Fruit fly (Drosophila melanogaster): ENCODE data around the gene Slu7.

Gene Slu7

DNA sequence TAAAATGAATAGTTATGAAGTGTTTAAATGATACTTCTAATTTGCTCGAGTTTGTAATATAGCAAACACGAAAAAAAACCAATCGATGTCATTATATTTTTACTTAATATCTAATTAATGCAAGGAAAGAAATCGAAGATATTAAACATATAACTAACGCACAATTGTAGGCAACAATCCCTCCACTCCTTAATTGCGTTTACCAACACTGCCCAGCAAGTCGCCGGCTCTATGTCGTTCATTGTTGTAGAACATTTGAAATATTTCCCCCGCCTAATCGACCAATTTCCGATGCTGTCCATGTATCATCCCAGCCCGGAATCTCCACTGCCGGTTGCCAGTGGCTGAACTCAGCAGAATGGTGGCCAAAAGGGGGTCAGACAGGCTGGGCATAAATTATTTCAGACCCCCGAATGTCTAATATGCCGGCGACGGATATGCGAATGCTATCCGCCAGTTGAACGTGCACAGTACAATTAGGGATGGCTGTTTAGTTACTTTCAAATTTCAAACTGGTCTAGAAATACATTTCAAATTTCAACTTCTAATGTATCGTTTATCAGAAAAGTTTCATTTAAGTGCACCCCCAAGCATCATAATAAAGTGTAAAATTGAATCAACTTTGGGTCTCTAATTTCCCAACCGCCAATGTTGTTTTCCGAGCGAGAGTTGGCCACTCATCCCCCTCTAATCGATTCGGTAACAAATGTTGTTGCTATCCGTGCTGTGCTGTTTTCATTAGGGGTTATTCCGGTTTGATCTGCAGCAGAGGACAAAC lies 29.7 kb upstream of the Slu7 start (continued):
- no peak for TF ChIP-seq Lpt (GFP tag; optimal IDR thresholded peaks at IDR 0.05)
- TF ChIP-seq Met (GFP tag; optimal IDR thresholded peaks at IDR 0.05), result peak; percentile 23
- TF ChIP-seq Eip93F (GFP tag; optimal IDR thresholded peaks at IDR 0.05), result no peak
- peak; percentile 37 for TF ChIP-seq esn (GFP tag; optimal IDR thresholded peaks at IDR 0.05)
- no peak for TF ChIP-seq Ets96B (tag; optimal IDR thresholded peaks at IDR 0.05)
- TF ChIP-seq Eip75B (GFP tag; optimal IDR thresholded peaks at IDR 0.05), result no peak
- no peak for TF ChIP-seq fd59A (GFP tag; optimal IDR thresholded peaks at IDR 0.05)
- TF ChIP-seq CG7368 (GFP tag; optimal IDR thresholded peaks at IDR 0.05), result no peak
- no peak for TF ChIP-seq CG9139 (GFP tag; optimal IDR thresholded peaks at IDR 0.05)

DNA sequence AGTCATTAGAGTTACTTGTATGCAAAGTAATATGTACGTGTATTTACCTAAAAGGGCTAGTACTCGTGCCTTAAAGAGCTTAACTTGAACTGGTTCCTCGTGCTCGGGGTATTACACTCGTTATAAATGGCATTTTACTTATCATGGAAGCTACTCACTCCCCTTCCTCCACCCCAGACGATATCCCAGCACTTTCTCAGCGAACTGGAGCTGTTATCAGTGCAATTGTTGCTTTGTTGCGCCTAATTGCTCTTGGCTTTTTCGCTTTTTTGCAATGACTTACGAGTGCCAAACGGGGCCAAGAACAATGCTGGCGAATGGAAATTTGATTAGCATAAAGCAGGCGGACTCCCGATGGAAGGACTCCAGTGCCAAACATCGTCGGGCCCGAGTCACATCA lies 28.2 kb upstream of the Slu7 start:
- TF ChIP-seq CG3919 (GFP tag; optimal IDR thresholded peaks at IDR 0.05) (no peak), CG4318 (GFP tag; optimal IDR thresholded peaks at IDR 0.05) (no peak), Hr39 (GFP tag; optimal IDR thresholded peaks at IDR 0.05) (no peak), lz (GFP tag; optimal IDR thresholded peaks at IDR 0.05) (no peak), net (GFP tag; optimal IDR thresholded peaks at IDR 0.05) (no peak), vri (GFP tag; optimal IDR thresholded peaks at IDR 0.05) (peak; percentile 81), CG34406 (GFP tag; optimal IDR thresholded peaks at IDR 0.05) (no peak), CG8319 (GFP tag; optimal IDR thresholded peaks at IDR 0.05) (no peak), CG8632 (GFP tag; optimal IDR thresholded peaks at IDR 0.05) (no peak), pdm3 (GFP tag; optimal IDR thresholded peaks at IDR 0.05) (no peak), Lpt (GFP tag; optimal IDR thresholded peaks at IDR 0.05) (no peak), CG1621 (tag; optimal IDR thresholded peaks at IDR 0.05) (no peak), Sox15 (GFP tag; optimal IDR thresholded peaks at IDR 0.05) (no peak), dac (GFP tag; optimal IDR thresholded peaks at IDR 0.05) (no peak), eg (GFP tag; IDR thresholded peaks at IDR 0.05) (no peak), Blimp-1 (GFP tag; optimal IDR thresholded peaks at IDR 0.05) (no peak), svp (GFP tag) (peak; percentile 59), Sox14 (GFP tag; optimal IDR thresholded peaks at IDR 0.05) (peak; percentile 8), Eip93F (GFP tag; optimal IDR thresholded peaks at IDR 0.05) (peak; percentile 47), CG9139 (GFP tag; optimal IDR thresholded peaks at IDR 0.05) (no peak), Eip78C (GFP tag) (peak; percentile 21)

DNA sequence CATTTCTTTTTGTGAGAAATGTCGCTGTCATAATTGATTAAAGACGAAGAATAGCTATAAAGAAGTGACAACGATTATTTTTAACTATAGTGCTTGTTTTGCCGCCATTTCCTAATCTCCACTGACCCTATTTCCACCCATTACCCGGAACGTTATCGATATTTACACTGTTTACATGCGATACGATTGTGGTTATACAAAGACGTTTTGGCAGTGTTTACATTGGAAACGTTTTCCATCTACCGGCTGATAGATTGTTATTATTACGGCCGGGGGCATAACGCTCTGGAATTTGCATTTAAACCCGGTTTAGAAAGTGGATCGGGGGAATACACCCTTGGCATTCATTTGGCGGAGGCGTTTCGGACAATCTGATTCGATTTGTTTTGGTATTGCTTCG lies 27.4 kb upstream of the Slu7 start:
- TF ChIP-seq fkh (GFP tag; optimal IDR thresholded peaks at IDR 0.05) (peak; percentile 83), net (GFP tag; optimal IDR thresholded peaks at IDR 0.05) (no peak), salr (GFP tag; optimal IDR thresholded peaks at IDR 0.05) (no peak)

DNA sequence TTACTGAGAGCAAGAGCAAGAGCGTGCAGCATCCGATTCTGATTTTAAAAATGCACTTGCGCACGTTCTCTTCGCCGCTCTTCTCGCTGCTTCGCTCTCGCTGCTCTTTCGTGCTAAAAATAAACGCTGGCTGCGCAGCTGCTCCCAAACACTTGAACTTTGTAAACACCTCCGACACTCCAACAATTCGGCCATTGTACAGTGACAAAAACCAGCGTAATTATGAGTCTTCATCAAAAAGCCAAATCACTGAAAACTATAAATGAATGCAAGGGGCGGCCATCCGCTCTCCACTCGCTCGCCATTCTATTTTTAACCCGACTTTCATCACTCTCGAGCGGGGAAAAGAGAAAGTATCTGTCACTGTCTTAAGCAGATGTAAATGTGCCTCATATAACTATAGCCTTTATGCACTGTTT lies 25.8 kb upstream of the Slu7 start:
- peak; percentile 28 for TF ChIP-seq Hr39 (GFP tag; optimal IDR thresholded peaks at IDR 0.05)
- no peak for TF ChIP-seq CG7368 (GFP tag; optimal IDR thresholded peaks at IDR 0.05)
- peak; percentile 62 for TF ChIP-seq dsx (GFP tag; optimal IDR thresholded peaks at IDR 0.05; ENCODE audit: poor library complexity, severe bottlenecking)
- TF ChIP-seq fd85E (GFP tag; optimal IDR thresholded peaks at IDR 0.05), result no peak
- TF ChIP-seq CG10631 (GFP tag; optimal IDR thresholded peaks at IDR 0.05), result peak; percentile 18
- TF ChIP-seq CG8632 (GFP tag; optimal IDR thresholded peaks at IDR 0.05), result peak; percentile 43
- peak; percentile 29 for TF ChIP-seq CG9139 (GFP tag; optimal IDR thresholded peaks at IDR 0.05)
- TF ChIP-seq CG34406 (GFP tag; optimal IDR thresholded peaks at IDR 0.05), result peak; percentile 26
- TF ChIP-seq CG11902 (GFP tag; optimal IDR thresholded peaks at IDR 0.05), result no peak
- peak; percentile 49 for TF ChIP-seq Hr4 (GFP tag; optimal IDR thresholded peaks at IDR 0.05)
- no peak for TF ChIP-seq Eip93F (GFP tag; optimal IDR thresholded peaks at IDR 0.05)
- TF ChIP-seq CG6163 (GFP tag; IDR thresholded peaks at IDR 0.05), result no peak
- peak; percentile 94 for TF ChIP-seq svp (GFP tag)
- TF ChIP-seq CG3032 (tag; optimal IDR thresholded peaks at IDR 0.05), result peak; percentile 8
- peak; percentile 55 for TF ChIP-seq CG3919 (GFP tag; optimal IDR thresholded peaks at IDR 0.05)
- TF ChIP-seq CG8319 (GFP tag; optimal IDR thresholded peaks at IDR 0.05), result peak; percentile 26
- TF ChIP-seq CG16779 (tag; optimal IDR thresholded peaks at IDR 0.05), result no peak
- TF ChIP-seq Met (GFP tag; optimal IDR thresholded peaks at IDR 0.05), result peak; percentile 30
- TF ChIP-seq Lpt (GFP tag; optimal IDR thresholded peaks at IDR 0.05), result peak; percentile 35
- peak in 1 of 2 experiments; percentile 34 for TF ChIP-seq ss (GFP tag; optimal IDR thresholded peaks at IDR 0.05)
- peak; percentile 54 for TF ChIP-seq Eip75B (GFP tag; optimal IDR thresholded peaks at IDR 0.05)
- TF ChIP-seq CG10669 (GFP tag; optimal IDR thresholded peaks at IDR 0.05), result peak; percentile 46
- TF ChIP-seq CG6276 (GFP tag; optimal IDR thresholded peaks at IDR 0.05), result peak; percentile 12
- peak; percentile 23 for TF ChIP-seq Sox14 (GFP tag; optimal IDR thresholded peaks at IDR 0.05)
- no peak for TF ChIP-seq CG8119 (GFP tag; IDR thresholded peaks at IDR 0.05)
- TF ChIP-seq CG11294 (GFP tag; IDR thresholded peaks at IDR 0.05), result no peak
- peak; percentile 44 for TF ChIP-seq esn (GFP tag; optimal IDR thresholded peaks at IDR 0.05)
- TF ChIP-seq CG31627 (GFP tag; optimal IDR thresholded peaks at IDR 0.05), result peak; percentile 24

All from whole organism, prepupa.